ENCODE assay signal across 5 fruit fly cellular contexts in the genomic region with DNA sequence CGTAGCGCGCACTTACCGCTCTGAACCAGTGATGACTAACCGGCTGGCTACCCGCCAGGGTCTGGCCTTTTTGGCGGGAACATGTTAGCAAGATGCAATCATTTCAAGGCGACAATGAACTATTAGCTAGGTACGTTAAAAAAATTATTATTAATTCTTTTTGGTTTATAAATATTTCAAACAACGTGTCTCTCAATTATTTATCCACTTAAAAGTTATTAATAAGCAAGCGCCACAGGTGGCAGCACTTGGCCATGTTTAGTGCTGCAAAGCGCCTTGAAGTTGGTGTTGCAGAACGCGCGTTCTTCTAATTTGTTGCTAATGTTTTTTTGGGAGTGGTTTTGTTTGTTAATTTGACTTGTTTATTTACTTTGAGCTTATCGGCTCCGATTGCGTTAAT.
TF ChIP-seq lines count a peak whose summit lies in the region.

A gene (minus strand): TSS at position 39 of the 400 bp plus-strand sequence.
A gene (plus strand): TSS at position 66 of the 400 bp plus-strand sequence.

- peak; percentile 70 for TF ChIP-seq CTCF in whole organism, embryonic (GFP tag; optimal IDR thresholded peaks at IDR 0.05; lab: Kevin White, UChicago)

TF ChIP-seq in whole organism, adult, 20 proteins besides CTCF, POLR2A, EP300 and RAD21 (continues in another document):
- TF ChIP-seq ovo (GFP tag; optimal IDR thresholded peaks at IDR 0.05; lab: Kevin White, UChicago): peak; percentile 31
- peak; percentile 83 for TF ChIP-seq CG11617 (GFP tag; optimal IDR thresholded peaks at IDR 0.05; lab: Kevin White, UChicago)
- TF ChIP-seq pad (GFP tag; optimal IDR thresholded peaks at IDR 0.05; lab: Kevin White, UChicago): peak; percentile 83
- TF ChIP-seq cic (GFP tag; optimal IDR thresholded peaks at IDR 0.05; lab: Kevin White, UChicago): peak; percentile 53
- peak; percentile 93 for TF ChIP-seq CG1620 (GFP tag; optimal IDR thresholded peaks at IDR 0.05; lab: Kevin White, UChicago)
- peak; percentile 70 for TF ChIP-seq CG14711 (tag; optimal IDR thresholded peaks at IDR 0.05; lab: Kevin White, UChicago)
- peak; percentile 82 for TF ChIP-seq CG7045 (GFP tag; optimal IDR thresholded peaks at IDR 0.05; lab: Kevin White, UChicago)
- TF ChIP-seq bab1 (GFP tag; optimal IDR thresholded peaks at IDR 0.05; lab: Kevin White, UChicago): peak; percentile 86
- peak; percentile 90 for TF ChIP-seq Crg-1 (GFP tag; optimal IDR thresholded peaks at IDR 0.05; lab: Kevin White, UChicago)
- peak; percentile 81 for TF ChIP-seq Hr96 (GFP tag; optimal IDR thresholded peaks at IDR 0.05; lab: Kevin White, UChicago)
- TF ChIP-seq kay (GFP tag; lab: Kevin White, UChicago; ENCODE audit: borderline replicate concordance): no peak
- peak; percentile 86 for TF ChIP-seq CG7101 (tag; optimal IDR thresholded peaks at IDR 0.05; lab: Kevin White, UChicago)
- peak; percentile 64 for TF ChIP-seq CG33017 (tag; optimal IDR thresholded peaks at IDR 0.05; lab: Kevin White, UChicago)
- peak; percentile 83 for TF ChIP-seq Clk (GFP tag; optimal IDR thresholded peaks at IDR 0.05; lab: Kevin White, UChicago)
- TF ChIP-seq Mnt (GFP tag; optimal IDR thresholded peaks at IDR 0.05; lab: Kevin White, UChicago): peak; percentile 83
- no peak for TF ChIP-seq cnc (optimal IDR thresholded peaks at IDR 0.05; lab: Kevin White, UChicago)
- peak; percentile 88 for TF ChIP-seq CG12768 (GFP tag; optimal IDR thresholded peaks at IDR 0.05; lab: Kevin White, UChicago)

TF ChIP-seq in whole organism, embryonic, 481 proteins besides CTCF, POLR2A, EP300 and RAD21 (continues in another document):
- no peak for TF ChIP-seq Kr (GFP tag; optimal IDR thresholded peaks at IDR 0.05; lab: Kevin White, UChicago)
- TF ChIP-seq fu2 (GFP tag; optimal IDR thresholded peaks at IDR 0.05; lab: Kevin White, UChicago): peak; percentile 79
- TF ChIP-seq CG10959 (GFP tag; IDR thresholded peaks at IDR 0.05; lab: Robert Waterston, UW): peak; percentile 28; the same call in 1 of the 2 replicates
- no peak for TF ChIP-seq D (optimal IDR thresholded peaks at IDR 0.05; lab: Kevin White, UChicago)
- TF ChIP-seq D (GFP tag; optimal IDR thresholded peaks at IDR 0.05; lab: Kevin White, UChicago): peak; percentile 50
- TF ChIP-seq CG9797 (GFP tag; optimal IDR thresholded peaks at IDR 0.05; lab: Kevin White, UChicago): peak; percentile 62
- no peak for TF ChIP-seq gcm (GFP tag; optimal IDR thresholded peaks at IDR 0.05; lab: Kevin White, UChicago)
- TF ChIP-seq dati (GFP tag; IDR thresholded peaks at IDR 0.05; lab: Robert Waterston, UW): no peak
- no peak for TF ChIP-seq bigmax (GFP tag; optimal IDR thresholded peaks at IDR 0.05; lab: Kevin White, UChicago)
- TF ChIP-seq CG17802 (tag; optimal IDR thresholded peaks at IDR 0.05; lab: Kevin White, UChicago): peak; percentile 53
- TF ChIP-seq wor (GFP tag; IDR thresholded peaks at IDR 0.05; lab: Robert Waterston, UW): peak; percentile 68
- TF ChIP-seq CG15269 (tag; optimal IDR thresholded peaks at IDR 0.05; lab: Kevin White, UChicago): no peak
- TF ChIP-seq CG18599 (GFP tag; optimal IDR thresholded peaks at IDR 0.05; lab: Kevin White, UChicago): peak; percentile 91
- peak; percentile 83 for TF ChIP-seq dysf (GFP tag; IDR thresholded peaks at IDR 0.05; lab: Robert Waterston, UW)
- TF ChIP-seq CG2712 (tag; optimal IDR thresholded peaks at IDR 0.05; lab: Kevin White, UChicago): peak; percentile 82
- TF ChIP-seq pita (GFP tag; optimal IDR thresholded peaks at IDR 0.05; lab: Kevin White, UChicago): no peak
- peak; percentile 62 for TF ChIP-seq CG13123 (GFP tag; optimal IDR thresholded peaks at IDR 0.05; lab: Kevin White, UChicago)
- TF ChIP-seq CG4707 (GFP tag; optimal IDR thresholded peaks at IDR 0.05; lab: Kevin White, UChicago): peak; percentile 11

TF ChIP-seq in whole organism, prepupa, 60 proteins besides CTCF, POLR2A, EP300 and RAD21 (continues in another document):
- TF ChIP-seq achi (GFP tag; optimal IDR thresholded peaks at IDR 0.05; lab: Kevin White, UChicago) (peak; percentile 81), CG11762 (GFP tag; optimal IDR thresholded peaks at IDR 0.05; lab: Kevin White, UChicago; ENCODE audit: insufficient read depth) (peak; percentile 57), pdm3 (GFP tag; optimal IDR thresholded peaks at IDR 0.05; lab: Kevin White, UChicago) (no peak), spab (GFP tag; optimal IDR thresholded peaks at IDR 0.05; lab: Kevin White, UChicago) (no peak), Sox15 (GFP tag; optimal IDR thresholded peaks at IDR 0.05; lab: Kevin White, UChicago) (peak; percentile 74), CG10631 (GFP tag; optimal IDR thresholded peaks at IDR 0.05; lab: Kevin White, UChicago) (no peak), CG6854 (GFP tag; optimal IDR thresholded peaks at IDR 0.05; lab: Kevin White, UChicago) (peak; percentile 34), Sox14 (GFP tag; optimal IDR thresholded peaks at IDR 0.05; lab: Kevin White, UChicago) (peak; percentile 86), acj6 (GFP tag; optimal IDR thresholded peaks at IDR 0.05; lab: Kevin White, UChicago) (no peak), CG32006 (GFP tag; optimal IDR thresholded peaks at IDR 0.05; lab: Kevin White, UChicago) (no peak), CG1621 (tag; optimal IDR thresholded peaks at IDR 0.05; lab: Kevin White, UChicago) (no peak), dsx (GFP tag; optimal IDR thresholded peaks at IDR 0.05; lab: Kevin White, UChicago; ENCODE audit: poor library complexity, severe bottlenecking) (peak; percentile 93), CG9139 (GFP tag; optimal IDR thresholded peaks at IDR 0.05; lab: Kevin White, UChicago) (no peak), CG6276 (GFP tag; optimal IDR thresholded peaks at IDR 0.05; lab: Kevin White, UChicago) (no peak), eg (GFP tag; IDR thresholded peaks at IDR 0.05; lab: Robert Waterston, UW) (peak; percentile 61; the same call in 2 of the 3 replicates), CG15336 (GFP tag; IDR thresholded peaks at IDR 0.05; lab: Robert Waterston, UW) (peak; percentile 39; the same call in 1 of the 2 replicates), CG11902 (GFP tag; optimal IDR thresholded peaks at IDR 0.05; lab: Kevin White, UChicago) (no peak)

TF ChIP-seq in whole organism, pupa, 21 proteins besides CTCF, POLR2A, EP300 and RAD21 (continues in another document):
- TF ChIP-seq CG8159 (tag; optimal IDR thresholded peaks at IDR 0.05; lab: Kevin White, UChicago) (peak; percentile 73), CG32121 (GFP tag; IDR thresholded peaks at IDR 0.05; lab: Robert Waterston, UW) (peak; percentile 65), Ets98B (GFP tag; IDR thresholded peaks at IDR 0.05; lab: Robert Waterston, UW) (peak; percentile 54), Pif1B (GFP tag; optimal IDR thresholded peaks at IDR 0.05; lab: Kevin White, UChicago) (no peak), rn (GFP tag; IDR thresholded peaks at IDR 0.05; lab: Robert Waterston, UW) (peak; percentile 37), CG8301 (tag; optimal IDR thresholded peaks at IDR 0.05; lab: Kevin White, UChicago) (no peak), CG9948 (tag; optimal IDR thresholded peaks at IDR 0.05; lab: Kevin White, UChicago) (peak; percentile 57), CG13204 (GFP tag; optimal IDR thresholded peaks at IDR 0.05; lab: Kevin White, UChicago) (no peak), CG15710 (tag; optimal IDR thresholded peaks at IDR 0.05; lab: Kevin White, UChicago) (peak; percentile 74), CG17806 (tag; optimal IDR thresholded peaks at IDR 0.05; lab: Kevin White, UChicago) (peak; percentile 51), CG12605 (GFP tag; IDR thresholded peaks at IDR 0.05; lab: Robert Waterston, UW) (peak; percentile 66), gl (tag; optimal IDR thresholded peaks at IDR 0.05; lab: Kevin White, UChicago) (peak; percentile 8), D1 (tag; optimal IDR thresholded peaks at IDR 0.05; lab: Kevin White, UChicago) (no peak), EcR (GFP tag; optimal IDR thresholded peaks at IDR 0.05; lab: Kevin White, UChicago) (no peak), Snoo (tag; optimal IDR thresholded peaks at IDR 0.05; lab: Kevin White, UChicago) (peak; percentile 79), Pif1A (GFP tag; optimal IDR thresholded peaks at IDR 0.05; lab: Kevin White, UChicago) (no peak), CG4496 (GFP tag; IDR thresholded peaks at IDR 0.05; lab: Robert Waterston, UW) (peak; percentile 76; the same call in 2 of the 3 replicates), fd96Ca (GFP tag; IDR thresholded peaks at IDR 0.05; lab: Robert Waterston, UW) (peak; percentile 72), CG10348 (GFP tag; IDR thresholded peaks at IDR 0.05; lab: Robert Waterston, UW) (no peak), CG14655 (GFP tag; optimal IDR thresholded peaks at IDR 0.05; lab: Kevin White, UChicago) (no peak)

TF ChIP-seq in whole organism, wandering third instar larva, 38 proteins besides CTCF, POLR2A, EP300 and RAD21 (continues in another document):
- TF ChIP-seq N (GFP tag; optimal IDR thresholded peaks at IDR 0.05; lab: Kevin White, UChicago) (no peak), dl (GFP tag; optimal IDR thresholded peaks at IDR 0.05; lab: Kevin White, UChicago; ENCODE audit: insufficient read depth in 1 of 2, partially characterized antibody in 2 of 2) (no peak), usp (GFP tag; optimal IDR thresholded peaks at IDR 0.05; lab: Kevin White, UChicago) (no peak), tai (GFP tag; optimal IDR thresholded peaks at IDR 0.05; lab: Kevin White, UChicago) (no peak), GATAd (GFP tag; optimal IDR thresholded peaks at IDR 0.05; lab: Kevin White, UChicago) (no peak), Sp1 (GFP tag; optimal IDR thresholded peaks at IDR 0.05; lab: Kevin White, UChicago) (peak; percentile 84), foxo (GFP tag; optimal IDR thresholded peaks at IDR 0.05; lab: Kevin White, UChicago) (peak in 1 of 2 experiments; percentile 89), Jra (GFP tag; optimal IDR thresholded peaks at IDR 0.05; lab: Kevin White, UChicago) (no peak), OdsH (GFP tag; optimal IDR thresholded peaks at IDR 0.05; lab: Kevin White, UChicago) (peak; percentile 81), Hr83 (GFP tag; optimal IDR thresholded peaks at IDR 0.05; lab: Kevin White, UChicago; ENCODE audit: poor library complexity, severe bottlenecking) (peak; percentile 69), Dfd (GFP tag; optimal IDR thresholded peaks at IDR 0.05; lab: Kevin White, UChicago) (no peak), lola (GFP tag; optimal IDR thresholded peaks at IDR 0.05; lab: Kevin White, UChicago) (no peak), dsf (GFP tag; optimal IDR thresholded peaks at IDR 0.05; lab: Kevin White, UChicago; ENCODE audit: borderline replicate concordance) (no peak), Mio (GFP tag; optimal IDR thresholded peaks at IDR 0.05; lab: Kevin White, UChicago) (peak; percentile 64), Hnf4 (GFP tag; optimal IDR thresholded peaks at IDR 0.05; lab: Kevin White, UChicago) (no peak), brk (GFP tag; optimal IDR thresholded peaks at IDR 0.05; lab: Kevin White, UChicago) (no peak), br (GFP tag; optimal IDR thresholded peaks at IDR 0.05; lab: Kevin White, UChicago) (peak; percentile 87), Vsx2 (GFP tag; optimal IDR thresholded peaks at IDR 0.05; lab: Kevin White, UChicago; ENCODE audit: partially characterized antibody) (no peak), CG9705 (GFP tag; optimal IDR thresholded peaks at IDR 0.05; lab: Kevin White, UChicago) (peak; percentile 80), Abd-B (GFP tag; optimal IDR thresholded peaks at IDR 0.05; lab: Kevin White, UChicago) (no peak), sv (GFP tag; optimal IDR thresholded peaks at IDR 0.05; lab: Kevin White, UChicago) (peak; percentile 92)
